Worm (Caenorhabditis elegans): ENCODE data around the gene cbs-2.

cbs-2 gene

ce11 chrII:2204077-2204476, 19.3 kb downstream of the cbs-2 start, which contains the start of gene Y59C2A.2 (continued):
- TF ChIP-seq xbp-1 (tag; optimal IDR thresholded peaks at IDR 0.05) (peak; percentile 26), ets-5 (GFP tag; IDR thresholded peaks at IDR 0.05) (no peak), ces-1 (GFP tag; optimal IDR thresholded peaks at IDR 0.05) (no peak), snpc-4 (tag; optimal IDR thresholded peaks at IDR 0.05) (no peak), ztf-11 (tag; optimal IDR thresholded peaks at IDR 0.05) (no peak), mab-9 (GFP tag; IDR thresholded peaks at IDR 0.05) (no peak), tbx-2 (tag; optimal IDR thresholded peaks at IDR 0.05) (peak; percentile 45), unc-130 (tag; optimal IDR thresholded peaks at IDR 0.05) (no peak), mef-2 (tag; optimal IDR thresholded peaks at IDR 0.05) (no peak), dsc-1 (tag; optimal IDR thresholded peaks at IDR 0.05) (peak; percentile 31), aha-1 (tag; optimal IDR thresholded peaks at IDR 0.05) (no peak), hpl-2 (GFP tag; optimal IDR thresholded peaks at IDR 0.05) (no peak), zag-1 (tag; optimal IDR thresholded peaks at IDR 0.05) (no peak), hlh-4 (tag; optimal IDR thresholded peaks at IDR 0.05) (no peak), nhr-28 (tag; optimal IDR thresholded peaks at IDR 0.05) (no peak), lin-35 (GFP tag; optimal IDR thresholded peaks at IDR 0.05) (peak; percentile 93 to 97), jun-1 (tag; optimal IDR thresholded peaks at IDR 0.05) (peak; percentile 6), elt-3 (tag; optimal IDR thresholded peaks at IDR 0.05) (no peak), elt-2 (tag; optimal IDR thresholded peaks at IDR 0.05) (no peak), fkh-10 (GFP tag; optimal IDR thresholded peaks at IDR 0.05) (no peak), nhr-77 (tag; optimal IDR thresholded peaks at IDR 0.05) (no peak), rnt-1 (tag; optimal IDR thresholded peaks at IDR 0.05) (peak; percentile 53), nhr-76 (tag; optimal IDR thresholded peaks at IDR 0.05) (no peak), lin-13 (GFP tag; optimal IDR thresholded peaks at IDR 0.05) (peak; percentile 48), lsy-2 (tag; optimal IDR thresholded peaks at IDR 0.05) (peak; percentile 62 to 78), ceh-82 (tag; optimal IDR thresholded peaks at IDR 0.05) (peak; percentile 2 to 74 (median 24)), fkh-4 (tag; optimal IDR thresholded peaks at IDR 0.05; ENCODE audit: borderline replicate concordance) (no peak), efl-1 (optimal IDR thresholded peaks at IDR 0.05) (peak; percentile 94 to 96), efl-1 (GFP tag; optimal IDR thresholded peaks at IDR 0.05 in 1 of 2) (peak; percentile 95 to 99), zip-4 (GFP tag; optimal IDR thresholded peaks at IDR 0.05) (no peak), nhr-20 (tag; optimal IDR thresholded peaks at IDR 0.05) (peak; percentile 15), nhr-11 (tag; optimal IDR thresholded peaks at IDR 0.05) (no peak), unc-98 (GFP tag; IDR thresholded peaks at IDR 0.05) (no peak), ceh-63 (GFP tag; optimal IDR thresholded peaks at IDR 0.05) (no peak), lin-39 (tag; optimal IDR thresholded peaks at IDR 0.05) (no peak), lin-14 (GFP tag; optimal IDR thresholded peaks at IDR 0.05) (peak; percentile 36), swsn-7 (tag; optimal IDR thresholded peaks at IDR 0.05) (peak; percentile 18), sup-37 (GFP tag; optimal IDR thresholded peaks at IDR 0.05) (no peak), nhr-237 (tag; optimal IDR thresholded peaks at IDR 0.05) (no peak), grh-1 (GFP tag; IDR thresholded peaks at IDR 0.05) (0 out of 2 replicates have a peak, but pooled peaks have one; percentile 32)

ce11 chrII:2202147-2202546, 21.2 kb downstream of the cbs-2 start:
- TF ChIP-seq lsy-2 (tag; optimal IDR thresholded peaks at IDR 0.05) (no peak), sox-4 (tag; optimal IDR thresholded peaks at IDR 0.05) (no peak), irx-1 (tag; optimal IDR thresholded peaks at IDR 0.05) (no peak), nhr-85 (tag) (no peak), mep-1 (tag; optimal IDR thresholded peaks at IDR 0.05) (no peak), nhr-20 (tag; optimal IDR thresholded peaks at IDR 0.05) (no peak)

Measured in whole organism, L1 larva.